Worm (Caenorhabditis elegans) whole organism, midembryonic: Measurements from ENCODE around the gene dao-6.

Experiments
- T22C8.4 ChIP-seq: fragments of 200-800 bp; sonication (Bioruptor generic); IDR thresholded peaks from 2 replicates; pipeline ENCODE4 v1.3.6; 2022; ENCODE audit warnings: missing genetic modification characterization, missing compliant biosample characterization
- cog-1 ChIP-seq: sonication (generic microtip); optimal IDR thresholded peaks from 2 replicates; lab custom pipeline; 2016; ENCODE audit warnings: missing genetic modification characterization, missing compliant biosample characterization
- flt-1 ChIP-seq: fragments of 200-800 bp; sonication (Bioruptor generic); IDR thresholded peaks from 2 replicates; pipeline ENCODE4 v1.3.6; 2022; ENCODE audit warnings: missing genetic modification characterization, missing compliant biosample characterization
- klf-2 ChIP-seq: fragments of 200-800 bp; sonication (Bioruptor generic); conservative IDR thresholded peaks from 2 replicates; pipeline ENCODE4 v1.3.6; 2022; ENCODE audit warnings: missing genetic modification reagents, missing genetic modification characterization, missing compliant biosample characterization
- med-1 ChIP-seq: sonication (generic microtip); optimal IDR thresholded peaks from 2 replicates; lab custom pipeline; 2017; ENCODE audit warnings: missing genetic modification characterization, mild to moderate bottlenecking, missing compliant biosample characterization, antibody characterized with exemption, missing genetic modification reagents; ENCODE audit not compliant: insufficient read depth
- ref-1 ChIP-seq: fragments of 200-800 bp; sonication (Bioruptor generic); conservative IDR thresholded peaks from 2 replicates; pipeline ENCODE4 v1.3.6; 2022; ENCODE audit warnings: missing genetic modification reagents, missing genetic modification characterization, missing compliant biosample characterization
- tab-1 ChIP-seq: fragments of 200-800 bp; sonication (Bioruptor generic); IDR thresholded peaks from 2 replicates; pipeline ENCODE4 v1.3.6; 2022; ENCODE audit warnings: missing genetic modification characterization, missing compliant biosample characterization
- ztf-23 ChIP-seq: fragments of 200-800 bp; sonication (Bioruptor generic); IDR thresholded peaks from 2 replicates; pipeline ENCODE4 v1.3.6; 2022; ENCODE audit warnings: missing genetic modification reagents, missing genetic modification characterization, missing compliant biosample characterization
- ztf-29 ChIP-seq: fragments of 200-800 bp; sonication (Bioruptor generic); IDR thresholded peaks from 2 replicates; pipeline ENCODE4 v1.3.6; 2022; ENCODE audit warnings: missing genetic modification reagents, missing genetic modification characterization, missing compliant biosample characterization

ce11 chrIII:9738954-9739353 lies 3.0 kb upstream of the dao-6 start, which contains the start of gene hlh-4:
- TF ChIP-seq med-1 (GFP tag; lab: Kevin White, UChicago): no peak
- no peak for TF ChIP-seq T22C8.4 (GFP tag; lab: Robert Waterston, UW)
- no peak for TF ChIP-seq klf-2
- TF ChIP-seq cog-1: no peak
- no peak for TF ChIP-seq flt-1
- no peak for TF ChIP-seq tab-1 (GFP tag; lab: Robert Waterston, UW)
- TF ChIP-seq ztf-29: no peak
- no peak for TF ChIP-seq ref-1 (GFP tag; lab: Robert Waterston, UW)
- no peak for TF ChIP-seq ztf-23 (GFP tag; lab: Robert Waterston, UW)
